Fruit fly (Drosophila melanogaster): ENCODE data around the gene CG45079.

CG45079 gene

dm6 chr3R:17151376-17152026 lies 27.2 kb downstream of the CG45079 start, which contains the start of gene CG5292:
CG5292 (plus strand) TSS chr3R:17151861.
- no peak for TF ChIP-seq CG34406 (GFP tag; optimal IDR thresholded peaks at IDR 0.05)
- TF ChIP-seq CG11762 (GFP tag; optimal IDR thresholded peaks at IDR 0.05; ENCODE audit: insufficient read depth), result no peak
- TF ChIP-seq svp (GFP tag), result peak; percentile 84
- no peak for TF ChIP-seq Hr38 (GFP tag; optimal IDR thresholded peaks at IDR 0.05)
- peak; percentile 37 for TF ChIP-seq Hr39 (GFP tag; optimal IDR thresholded peaks at IDR 0.05)
- peak; percentile 53 for TF ChIP-seq CG3032 (tag; optimal IDR thresholded peaks at IDR 0.05)
- TF ChIP-seq Ets21C (GFP tag; optimal IDR thresholded peaks at IDR 0.05), result no peak
- TF ChIP-seq esn (GFP tag; optimal IDR thresholded peaks at IDR 0.05), result no peak
- peak; percentile 1 for TF ChIP-seq CG8632 (GFP tag; optimal IDR thresholded peaks at IDR 0.05)
- peak; percentile 69; the same call in 2 of the 3 replicates for TF ChIP-seq CG6163 (GFP tag; IDR thresholded peaks at IDR 0.05)
- no peak for TF ChIP-seq salr (GFP tag; optimal IDR thresholded peaks at IDR 0.05)
- TF ChIP-seq CG11294 (GFP tag; IDR thresholded peaks at IDR 0.05), result no peak
- TF ChIP-seq CG10669 (GFP tag; optimal IDR thresholded peaks at IDR 0.05), result no peak
- TF ChIP-seq Sox14 (GFP tag; optimal IDR thresholded peaks at IDR 0.05), result no peak
- TF ChIP-seq CG3919 (GFP tag; optimal IDR thresholded peaks at IDR 0.05), result peak; percentile 50
- no peak for TF ChIP-seq CG9139 (GFP tag; optimal IDR thresholded peaks at IDR 0.05)
- TF ChIP-seq Hr4 (GFP tag; optimal IDR thresholded peaks at IDR 0.05), result peak; percentile 49
- no peak for TF ChIP-seq CG16779 (tag; optimal IDR thresholded peaks at IDR 0.05)
- peak; percentile 28 for TF ChIP-seq CG1621 (tag; optimal IDR thresholded peaks at IDR 0.05)
- peak; percentile 55 for TF ChIP-seq lz (GFP tag; optimal IDR thresholded peaks at IDR 0.05)
- no peak for TF ChIP-seq Blimp-1 (GFP tag; optimal IDR thresholded peaks at IDR 0.05)
- TF ChIP-seq achi (GFP tag; optimal IDR thresholded peaks at IDR 0.05), result peak; percentile 45
- no peak for TF ChIP-seq pdm3 (GFP tag; optimal IDR thresholded peaks at IDR 0.05)
- no peak for TF ChIP-seq Ets96B (tag; optimal IDR thresholded peaks at IDR 0.05)
- TF ChIP-seq CG15336 (GFP tag; IDR thresholded peaks at IDR 0.05), result peak; percentile 49; the same call in 1 of the 2 replicates
- no peak for TF ChIP-seq CG32006 (GFP tag; optimal IDR thresholded peaks at IDR 0.05)
- peak; percentile 54 for TF ChIP-seq Smox (GFP tag; optimal IDR thresholded peaks at IDR 0.05)
- peak; percentile 31 for TF ChIP-seq Sox102F (GFP tag; optimal IDR thresholded peaks at IDR 0.05)
- peak; percentile 74 for TF ChIP-seq eg (GFP tag; IDR thresholded peaks at IDR 0.05)
- TF ChIP-seq Sox15 (GFP tag; optimal IDR thresholded peaks at IDR 0.05), result no peak
- TF ChIP-seq CG8319 (GFP tag; optimal IDR thresholded peaks at IDR 0.05), result peak; percentile 45
- TF ChIP-seq CG6276 (GFP tag; optimal IDR thresholded peaks at IDR 0.05), result no peak
- TF ChIP-seq Eip78C (GFP tag), result no peak
- no peak for TF ChIP-seq Gug (GFP tag; IDR thresholded peaks at IDR 0.05)
- TF ChIP-seq net (GFP tag; optimal IDR thresholded peaks at IDR 0.05), result peak; percentile 51
- TF ChIP-seq vri (GFP tag; optimal IDR thresholded peaks at IDR 0.05), result no peak
- peak; percentile 56; the same call in 2 of the 3 replicates for TF ChIP-seq CG8119 (GFP tag; IDR thresholded peaks at IDR 0.05)
- TF ChIP-seq CG6854 (GFP tag; optimal IDR thresholded peaks at IDR 0.05), result no peak
- no peak for TF ChIP-seq Met (GFP tag; optimal IDR thresholded peaks at IDR 0.05)
- TF ChIP-seq topi (GFP tag; optimal IDR thresholded peaks at IDR 0.05), result no peak
- no peak for TF ChIP-seq CG11902 (GFP tag; optimal IDR thresholded peaks at IDR 0.05)
- no peak for TF ChIP-seq fd59A (GFP tag; optimal IDR thresholded peaks at IDR 0.05)
- TF ChIP-seq fkh (GFP tag; optimal IDR thresholded peaks at IDR 0.05), result no peak
- no peak for TF ChIP-seq acj6 (GFP tag; optimal IDR thresholded peaks at IDR 0.05)
- peak; percentile 34 for TF ChIP-seq CG10631 (GFP tag; optimal IDR thresholded peaks at IDR 0.05)
- no peak for TF ChIP-seq Eip75B (GFP tag; optimal IDR thresholded peaks at IDR 0.05)
- peak; percentile 22 for TF ChIP-seq cyc (GFP tag; optimal IDR thresholded peaks at IDR 0.05)
- no peak for TF ChIP-seq Eip93F (GFP tag; optimal IDR thresholded peaks at IDR 0.05)
- TF ChIP-seq dsx (GFP tag; optimal IDR thresholded peaks at IDR 0.05; ENCODE audit: poor library complexity, severe bottlenecking), result no peak
- no peak for TF ChIP-seq ss (GFP tag; optimal IDR thresholded peaks at IDR 0.05)
- no peak for TF ChIP-seq spab (GFP tag; optimal IDR thresholded peaks at IDR 0.05)
